Fruit fly (Drosophila melanogaster) whole organism, embryonic: Measurements from ENCODE around the gene CG34163.

Source experiments
- Antp ChIP-seq: fragments of 200-800 bp; sonication (Bioruptor generic); optimal IDR thresholded peaks from 3 replicates; lab custom pipeline; 2016; ENCODE audit warnings: missing biosample characterization, missing genetic modification characterization
- Blimp-1 ChIP-seq: fragments of 200-800 bp; sonication (Bioruptor generic); optimal IDR thresholded peaks from 3 replicates; lab custom pipeline; 2018; ENCODE audit warnings: missing biosample characterization, missing genetic modification characterization, mild to moderate bottlenecking, moderate library complexity, missing genetic modification reagents
- Bteb2 ChIP-seq: fragments of 200-800 bp; sonication (Bioruptor generic); optimal IDR thresholded peaks from 2 replicates; lab custom pipeline; 2016; ENCODE audit warnings: missing biosample characterization, missing genetic modification characterization
- CG10543 ChIP-seq: fragments of 200-800 bp; sonication (Bioruptor generic); optimal IDR thresholded peaks from 3 replicates; lab custom pipeline; 2017; ENCODE audit warnings: missing biosample characterization, mild to moderate bottlenecking, missing genetic modification characterization, moderate library complexity
- CG11085 ChIP-seq: fragments of 200-800 bp; sonication (Bioruptor generic); IDR thresholded peaks from 2 replicates; pipeline ENCODE4 v1.3.6; 2022; ENCODE audit warnings: missing biosample characterization, missing genetic modification characterization
- CG11504 ChIP-seq: fragments of 200-800 bp; sonication (Bioruptor generic); optimal IDR thresholded peaks from 3 replicates; lab custom pipeline; 2019; ENCODE audit warnings: missing biosample characterization, mild to moderate bottlenecking, missing genetic modification characterization, moderate library complexity
- CG12155 ChIP-seq: fragments of 200-800 bp; sonication (Bioruptor generic); optimal IDR thresholded peaks from 3 replicates; lab custom pipeline; 2016; ENCODE audit warnings: missing biosample characterization, missing genetic modification characterization
- CG12744 ChIP-seq: fragments of 200-800 bp; sonication (Bioruptor generic); optimal IDR thresholded peaks from 2 replicates; lab custom pipeline; 2016; ENCODE audit warnings: missing biosample characterization, missing genetic modification characterization
- CG12769 ChIP-seq: fragments of 200-800 bp; sonication (Bioruptor generic); optimal IDR thresholded peaks from 2 replicates; lab custom pipeline; 2019; ENCODE audit warnings: missing biosample characterization, mild to moderate bottlenecking, missing genetic modification characterization, moderate library complexity
- CG13296 ChIP-seq: fragments of 200-800 bp; sonication (Bioruptor generic); optimal IDR thresholded peaks from 3 replicates; lab custom pipeline; 2018; ENCODE audit warnings: missing biosample characterization, mild to moderate bottlenecking, missing genetic modification characterization
- CG1529 ChIP-seq: fragments of 200-800 bp; sonication (Bioruptor generic); optimal IDR thresholded peaks from 3 replicates; lab custom pipeline; 2018; ENCODE audit warnings: missing biosample characterization, missing genetic modification characterization
- CG15479 ChIP-seq: fragments of 200-800 bp; sonication (Bioruptor generic); optimal IDR thresholded peaks from 3 replicates; lab custom pipeline; 2019; ENCODE audit warnings: missing biosample characterization, mild to moderate bottlenecking, missing genetic modification characterization, moderate library complexity
- CG15514 ChIP-seq: fragments of 200-800 bp; sonication (Bioruptor generic); optimal IDR thresholded peaks from 3 replicates; lab custom pipeline; 2017; ENCODE audit warnings: missing biosample characterization, missing genetic modification characterization, mild to moderate bottlenecking, moderate library complexity, missing genetic modification reagents
- CG1647 ChIP-seq: fragments of 200-800 bp; sonication (Bioruptor generic); optimal IDR thresholded peaks from 3 replicates; lab custom pipeline; 2016; ENCODE audit warnings: missing biosample characterization, missing genetic modification characterization
- CG32772 ChIP-seq: fragments of 200-800 bp; sonication (Bioruptor generic); IDR thresholded peaks from 2 replicates; pipeline ENCODE4 v1.3.6; 2022; ENCODE audit warnings: missing biosample characterization, missing genetic modification characterization
- CG4707 ChIP-seq: fragments of 200-800 bp; sonication (Bioruptor generic); optimal IDR thresholded peaks from 2 replicates; lab custom pipeline; 2018; ENCODE audit warnings: missing biosample characterization, mild to moderate bottlenecking, missing genetic modification characterization, moderate library complexity
- CG4854 ChIP-seq: fragments of 200-800 bp; sonication (Bioruptor generic); optimal IDR thresholded peaks from 2 replicates; lab custom pipeline; 2016; ENCODE audit warnings: missing biosample characterization, missing genetic modification characterization, inconsistent platforms
- CG7271 ChIP-seq: fragments of 200-800 bp; sonication (Bioruptor generic); optimal IDR thresholded peaks from 2 replicates; lab custom pipeline; 2018; ENCODE audit warnings: missing biosample characterization, mild to moderate bottlenecking, missing genetic modification characterization, moderate library complexity
- CG7928 ChIP-seq: fragments of 200-800 bp; sonication (Bioruptor generic); optimal IDR thresholded peaks from 2 replicates; lab custom pipeline; 2017; ENCODE audit warnings: missing biosample characterization, mild to moderate bottlenecking, missing genetic modification characterization
- CG8281 ChIP-seq: fragments of 200-800 bp; sonication (Bioruptor generic); optimal IDR thresholded peaks from 2 replicates; lab custom pipeline; 2018; ENCODE audit warnings: missing biosample characterization, mild to moderate bottlenecking, missing genetic modification characterization, moderate library complexity
- CG8290 ChIP-seq, 3 experiments: fragments of 200-800 bp; sonication (Bioruptor generic); optimal IDR thresholded peaks; 2 replicates each; lab custom pipeline; 2016 to 2019; ENCODE audit warnings: missing biosample characterization in 3 of 3, missing genetic modification characterization in 3 of 3, mild to moderate bottlenecking in 2 of 3, moderate library complexity in 1 of 3
- CG8924 ChIP-seq: fragments of 200-800 bp; optimal IDR thresholded peaks from 3 replicates; lab custom pipeline; 2019; ENCODE audit warnings: missing biosample characterization, mild to moderate bottlenecking, missing genetic modification characterization, moderate library complexity
- CG8944 ChIP-seq: fragments of 200-800 bp; sonication (Bioruptor generic); optimal IDR thresholded peaks from 3 replicates; lab custom pipeline; 2016; ENCODE audit warnings: missing biosample characterization, missing genetic modification characterization
- CTCF ChIP-seq: fragments of 200-800 bp; sonication (Bioruptor generic); optimal IDR thresholded peaks from 2 replicates; lab custom pipeline; 2017; ENCODE audit warnings: missing biosample characterization, mild to moderate bottlenecking, missing genetic modification characterization, moderate library complexity
- E2f1 ChIP-seq: fragments of 200-800 bp; sonication (Bioruptor generic); IDR thresholded peaks from 2 replicates; pipeline ENCODE4 v1.3.6; 2022; ENCODE audit warnings: missing biosample characterization, missing genetic modification characterization
- ERR ChIP-seq: fragments of 200-800 bp; sonication (Bioruptor generic); optimal IDR thresholded peaks from 2 replicates; lab custom pipeline; 2016; ENCODE audit warnings: missing biosample characterization, missing genetic modification characterization
- HLHmδ ChIP-seq: fragments of 200-800 bp; sonication (Bioruptor generic); optimal IDR thresholded peaks from 2 replicates; lab custom pipeline; 2018; ENCODE audit warnings: missing biosample characterization, mild to moderate bottlenecking, missing genetic modification characterization, moderate library complexity
- Oli ChIP-seq: fragments of 200-800 bp; sonication (Bioruptor generic); optimal IDR thresholded peaks from 2 replicates; lab custom pipeline; 2018; ENCODE audit warnings: missing biosample characterization, mild to moderate bottlenecking, missing genetic modification characterization, moderate library complexity
- Rx ChIP-seq: fragments of 200-800 bp; sonication (Bioruptor generic); IDR thresholded peaks from 2 replicates; pipeline ENCODE4 v1.3.6; 2022; ENCODE audit warnings: missing biosample characterization, missing genetic modification characterization
- Tbp ChIP-seq: fragments of >200 bp; optimal IDR thresholded peaks from 2 replicates; lab custom pipeline; 2018; ENCODE audit warnings: missing biosample characterization, missing genetic modification characterization
- bab2 ChIP-seq: fragments of 200-800 bp; sonication (Bioruptor generic); optimal IDR thresholded peaks from 2 replicates; lab custom pipeline; 2016; ENCODE audit warnings: missing biosample characterization, missing genetic modification characterization
- dm ChIP-seq: fragments of 200-800 bp; sonication (Bioruptor generic); optimal IDR thresholded peaks from 3 replicates; lab custom pipeline; 2016; ENCODE audit warnings: missing biosample characterization, missing genetic modification characterization
- dmrt11E ChIP-seq: fragments of 200-800 bp; sonication (Bioruptor generic); optimal IDR thresholded peaks from 3 replicates; lab custom pipeline; 2018; ENCODE audit warnings: missing biosample characterization, mild to moderate bottlenecking, missing genetic modification characterization, moderate library complexity
- esg ChIP-seq: fragments of 200-800 bp; sonication (Bioruptor generic); conservative IDR thresholded peaks from 2 replicates; pipeline ENCODE4 v1.3.6; 2022; ENCODE audit warnings: missing biosample characterization, missing genetic modification characterization
- ewg ChIP-seq: fragments of 200-800 bp; sonication (Bioruptor generic); optimal IDR thresholded peaks from 3 replicates; lab custom pipeline; 2017; ENCODE audit warnings: mild to moderate bottlenecking, missing biosample characterization, missing genetic modification reagents, missing genetic modification characterization
- fd102C ChIP-seq: fragments of 200-800 bp; sonication (Bioruptor generic); optimal IDR thresholded peaks from 2 replicates; lab custom pipeline; 2018; ENCODE audit warnings: missing biosample characterization, mild to moderate bottlenecking, missing genetic modification characterization, moderate library complexity
- fd3F ChIP-seq: fragments of 200-800 bp; sonication (Bioruptor generic); optimal IDR thresholded peaks from 2 replicates; lab custom pipeline; 2018; ENCODE audit warnings: missing biosample characterization, mild to moderate bottlenecking, missing genetic modification characterization, moderate library complexity
- gcm2 ChIP-seq: fragments of 200-800 bp; sonication (Bioruptor generic); optimal IDR thresholded peaks from 2 replicates; lab custom pipeline; 2016; ENCODE audit warnings: missing biosample characterization, missing genetic modification characterization
- h ChIP-seq: fragments of >200 bp; optimal IDR thresholded peaks from 2 replicates; lab custom pipeline; 2017
- hkb ChIP-seq, 2 experiments: fragments of 200-800 bp in 1 of 2; fragments of >200 bp in 1 of 2; sonication (Bioruptor generic) in 1 of 2; IDR thresholded peaks in 1 of 2; optimal IDR thresholded peaks in 1 of 2; 2 replicates each; pipeline versions ENCODE4 v1.3.6 to Lab custom; 2017 to 2022; ENCODE audit warnings: missing biosample characterization in 1 of 2, missing genetic modification characterization in 1 of 2
- lola ChIP-seq, 3 experiments: fragments of >200 bp in 2 of 3; fragments of 200-800 bp in 1 of 3; sonication (Bioruptor generic) in 1 of 3; optimal IDR thresholded peaks; 2 replicates each; lab custom pipeline; 2017 to 2019; ENCODE audit warnings: missing biosample characterization in 3 of 3, missing genetic modification characterization in 3 of 3, mild to moderate bottlenecking in 1 of 3, moderate library complexity in 1 of 3
- maf-S ChIP-seq: fragments of 200-800 bp; sonication (Bioruptor generic); optimal IDR thresholded peaks from 2 replicates; lab custom pipeline; 2016; ENCODE audit warnings: missing biosample characterization, missing genetic modification characterization
- oc ChIP-seq: fragments of 200-800 bp; sonication (Bioruptor generic); optimal IDR thresholded peaks from 2 replicates; lab custom pipeline; 2018; ENCODE audit warnings: missing biosample characterization, mild to moderate bottlenecking, missing genetic modification characterization, moderate library complexity
- onecut ChIP-seq: fragments of 200-800 bp; sonication (Bioruptor generic); IDR thresholded peaks from 2 replicates; pipeline ENCODE4 v1.3.6; 2022; ENCODE audit warnings: missing biosample characterization, missing genetic modification characterization
- pum ChIP-seq: fragments of 200-800 bp; sonication (Bioruptor generic); optimal IDR thresholded peaks from 2 replicates; lab custom pipeline; 2016; ENCODE audit warnings: missing biosample characterization, missing genetic modification characterization
- salm ChIP-seq: fragments of 200-800 bp; sonication (Bioruptor generic); optimal IDR thresholded peaks from 2 replicates; lab custom pipeline; 2018; ENCODE audit warnings: missing biosample characterization, mild to moderate bottlenecking, missing genetic modification characterization
- sisA ChIP-seq: fragments of 200-800 bp; sonication (Bioruptor generic); IDR thresholded peaks from 2 replicates; pipeline ENCODE4 v1.3.6; 2022; ENCODE audit warnings: missing biosample characterization, missing genetic modification characterization
- tna ChIP-seq: fragments of 200-800 bp; sonication (Bioruptor generic); IDR thresholded peaks from 2 replicates; pipeline ENCODE4 v1.3.6; 2022; ENCODE audit warnings: missing biosample characterization, missing genetic modification characterization; ENCODE audit not compliant: partially characterized antibody
- unpg ChIP-seq: fragments of 200-800 bp; sonication (Bioruptor generic); optimal IDR thresholded peaks from 3 replicates; lab custom pipeline; 2018; ENCODE audit warnings: missing biosample characterization, mild to moderate bottlenecking, missing genetic modification characterization, moderate library complexity
- vfl ChIP-seq: fragments of 200-800 bp; sonication (Bioruptor generic); optimal IDR thresholded peaks from 2 replicates; lab custom pipeline; 2016; ENCODE audit warnings: missing biosample characterization, missing genetic modification characterization

CG34163 gene

DNA sequence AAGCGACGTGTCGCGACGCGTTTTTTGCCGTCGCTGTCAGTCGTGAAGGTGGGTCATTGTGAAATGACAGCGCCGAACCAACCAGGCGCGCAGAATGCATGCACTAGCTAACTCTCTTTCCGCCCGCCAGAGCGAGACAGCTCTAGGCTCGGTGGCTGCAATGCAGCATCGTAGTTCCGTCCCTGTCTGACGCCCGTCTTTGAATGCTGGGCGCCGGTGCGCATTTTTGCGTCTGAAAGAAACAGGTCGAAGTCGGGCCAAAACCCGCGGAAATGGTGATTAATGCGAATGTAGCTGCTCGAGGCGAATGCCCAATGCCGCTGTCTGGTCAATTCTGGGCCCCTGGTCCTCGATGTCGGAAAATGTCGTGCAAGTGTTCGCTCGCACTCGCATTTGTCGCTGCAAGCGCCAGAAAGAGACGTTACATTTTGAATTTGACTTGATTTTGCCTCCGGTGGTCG is 19.3 kb downstream of the CG34163 start (continued):
- TF ChIP-seq CG15479 (GFP tag; lab: Kevin White, UChicago): peak; percentile 100
- peak; percentile 92 for TF ChIP-seq onecut
- TF ChIP-seq h: peak; percentile 25
- peak; percentile 84 for TF ChIP-seq CG11504 (tag; lab: Kevin White, UChicago)
- TF ChIP-seq sisA (GFP tag; lab: Robert Waterston, UW): no peak
- TF ChIP-seq CG8924: peak; percentile 32
- TF ChIP-seq CG4854 (GFP tag; lab: Kevin White, UChicago): no peak
- peak; percentile 43 for TF ChIP-seq salm (tag; lab: Kevin White, UChicago)
- peak; percentile 79 for TF ChIP-seq CTCF (GFP tag; lab: Kevin White, UChicago)
- peak; percentile 57 for TF ChIP-seq CG12155 (GFP tag; lab: Kevin White, UChicago)
- TF ChIP-seq Oli (tag; lab: Kevin White, UChicago): peak; percentile 35
- TF ChIP-seq CG12744 (GFP tag; lab: Kevin White, UChicago): peak; percentile 34
- peak; percentile 66 for TF ChIP-seq ERR
- TF ChIP-seq dm (GFP tag; lab: Kevin White, UChicago): peak; percentile 46
- peak; percentile 5 for TF ChIP-seq pum (GFP tag; lab: Kevin White, UChicago)
- no peak for TF ChIP-seq lola (GFP tag; optimal IDR thresholded peaks at IDR 0.05; lab: Kevin White, UChicago)
- no peak for TF ChIP-seq Rx (GFP tag; lab: Robert Waterston, UW)
- TF ChIP-seq tna: no peak
- peak; percentile 50 for TF ChIP-seq fd102C (GFP tag; lab: Kevin White, UChicago)
- TF ChIP-seq Bteb2: peak; percentile 18
- TF ChIP-seq ewg (GFP tag; lab: Kevin White, UChicago): peak; percentile 68
- TF ChIP-seq CG1647 (GFP tag; lab: Kevin White, UChicago): peak; percentile 24
- no peak for TF ChIP-seq CG8281 (tag; lab: Kevin White, UChicago)
- TF ChIP-seq CG15514: peak; percentile 75
- TF ChIP-seq CG32772 (GFP tag; lab: Robert Waterston, UW): no peak
- no peak for TF ChIP-seq CG8944
- TF ChIP-seq hkb (optimal IDR thresholded peaks at IDR 0.05; lab: Kevin White, UChicago): peak; percentile 57
- no peak for TF ChIP-seq hkb (GFP tag; IDR thresholded peaks at IDR 0.05; lab: Robert Waterston, UW)
- peak; percentile 50 for TF ChIP-seq CG1529 (GFP tag; lab: Kevin White, UChicago)
- peak; percentile 100 for TF ChIP-seq CG10543 (GFP tag; lab: Kevin White, UChicago)
- no peak for TF ChIP-seq esg (GFP tag; lab: Robert Waterston, UW)
- no peak for TF ChIP-seq E2f1 (GFP tag; lab: Robert Waterston, UW)
- TF ChIP-seq CG4707: peak; percentile 82
- TF ChIP-seq Antp: peak; percentile 5
- TF ChIP-seq dmrt11E (tag; lab: Kevin White, UChicago): peak; percentile 21
- TF ChIP-seq CG7928 (GFP tag; lab: Kevin White, UChicago): peak; percentile 36
- TF ChIP-seq CG8290 (GFP tag; optimal IDR thresholded peaks at IDR 0.05; lab: Kevin White, UChicago): peak; percentile 53
- peak; percentile 90 to 93 for TF ChIP-seq CG8290 (tag; optimal IDR thresholded peaks at IDR 0.05; lab: Kevin White, UChicago)
- TF ChIP-seq CG12769 (tag; lab: Kevin White, UChicago): peak; percentile 99
- TF ChIP-seq CG7271 (tag; lab: Kevin White, UChicago): no peak
- TF ChIP-seq bab2: no peak
- peak; percentile 60 for TF ChIP-seq CG13296 (GFP tag; lab: Kevin White, UChicago)
- TF ChIP-seq fd3F (GFP tag; lab: Kevin White, UChicago): no peak
- TF ChIP-seq Tbp (GFP tag; lab: Kevin White, UChicago): no peak
- TF ChIP-seq CG11085 (GFP tag; lab: Robert Waterston, UW): no peak
- peak; percentile 45 for TF ChIP-seq Blimp-1 (GFP tag; lab: Kevin White, UChicago)
- no peak for TF ChIP-seq maf-S
- TF ChIP-seq HLHmδ (GFP tag; lab: Kevin White, UChicago): peak; percentile 96
- peak; percentile 90 for TF ChIP-seq oc
- peak; percentile 23 for TF ChIP-seq vfl
- TF ChIP-seq gcm2 (GFP tag; lab: Kevin White, UChicago): peak; percentile 43
- peak; percentile 24 for TF ChIP-seq unpg (GFP tag; lab: Kevin White, UChicago)
